Worm (Caenorhabditis elegans): ENCODE data around the gene Y39B6A.30.

DNA sequence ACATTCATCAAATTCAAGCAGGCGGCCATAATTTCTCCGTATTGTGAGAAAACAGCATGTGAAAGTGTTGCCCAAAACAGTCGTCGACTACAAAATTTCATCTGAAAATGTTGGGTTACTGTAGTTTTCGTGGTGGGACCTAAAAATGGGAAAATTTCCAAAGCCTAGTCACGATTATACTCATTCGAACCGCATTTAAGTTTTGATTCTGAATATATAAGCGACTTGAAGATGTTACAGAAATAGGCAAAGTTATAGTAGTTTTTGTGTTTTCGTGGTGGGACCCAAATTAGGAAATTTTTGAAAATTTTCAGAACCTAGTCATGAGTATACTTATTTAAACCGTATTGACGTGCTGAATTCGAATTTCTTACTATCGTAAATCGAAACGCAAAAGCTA, 36.5 kb upstream of the Y39B6A.30 start, which contains the start of gene Y39B6A.41:
- TF ChIP-seq mdl-1 (tag; optimal IDR thresholded peaks at IDR 0.05), result no peak
- no peak for TF ChIP-seq ztf-4 (tag; optimal IDR thresholded peaks at IDR 0.05)
- no peak for TF ChIP-seq snpc-4 (tag; optimal IDR thresholded peaks at IDR 0.05)
- no peak for TF ChIP-seq unc-62 (GFP tag; optimal IDR thresholded peaks at IDR 0.05)
